Fruit fly (Drosophila melanogaster): ENCODE data around the gene CAH1.

DNA sequence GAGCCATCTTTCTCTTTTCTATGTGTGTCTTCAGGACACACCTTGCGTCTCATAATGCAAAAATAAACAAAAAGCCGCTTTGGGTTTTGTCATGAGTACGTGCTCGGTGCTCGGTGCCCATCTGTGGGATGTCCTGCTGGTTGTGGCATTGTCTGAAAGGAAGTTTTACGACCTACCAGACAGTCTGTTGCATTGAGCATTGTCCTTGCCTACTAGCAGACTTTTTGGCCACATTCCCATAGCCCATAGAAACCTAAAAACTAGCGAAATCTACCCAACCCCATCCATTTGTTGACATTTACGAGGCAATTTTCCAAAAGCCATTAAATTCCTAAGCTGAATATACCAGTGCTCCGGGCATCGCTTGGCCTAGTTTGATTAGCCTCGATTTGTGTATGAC is 47.7 kb downstream of the CAH1 start:
- no peak for TF ChIP-seq Myc (optimal IDR thresholded peaks at IDR 0.05)
- no peak for TF ChIP-seq psq (optimal IDR thresholded peaks at IDR 0.05)
- TF ChIP-seq h (optimal IDR thresholded peaks at IDR 0.05): no peak
- no peak for TF ChIP-seq ttk (optimal IDR thresholded peaks at IDR 0.05)
- no peak for TF ChIP-seq Sin3A (optimal IDR thresholded peaks at IDR 0.05)
- no peak for TF ChIP-seq insv (optimal IDR thresholded peaks at IDR 0.05)

Measured in Kc167 (cell line).